Fruit fly (Drosophila melanogaster) whole organism, wandering third instar larva: ENCODE measurements around the gene CG15333.

Experiments
- Abd-B ChIP-seq: fragments of >200 bp; optimal IDR thresholded peaks from 2 replicates; lab custom pipeline; 2017; ENCODE audit warnings: missing biosample characterization, missing genetic modification characterization
- CG32264 ChIP-seq: fragments of 200-800 bp; sonication (Bioruptor generic); optimal IDR thresholded peaks from 2 replicates; lab custom pipeline; 2016; ENCODE audit warnings: missing biosample characterization, missing genetic modification characterization
- CG9705 ChIP-seq: fragments of 200-800 bp; sonication (Bioruptor generic); optimal IDR thresholded peaks from 2 replicates; lab custom pipeline; 2018; ENCODE audit warnings: missing biosample characterization, mild to moderate bottlenecking, missing genetic modification characterization
- CrebA ChIP-seq: fragments of 200-800 bp; sonication (Bioruptor generic); optimal IDR thresholded peaks from 2 replicates; lab custom pipeline; 2016; ENCODE audit warnings: missing biosample characterization, mild to moderate bottlenecking, missing genetic modification characterization, borderline replicate concordance
- Dfd ChIP-seq: fragments of >200 bp; optimal IDR thresholded peaks from 2 replicates; lab custom pipeline; 2017; ENCODE audit warnings: missing biosample characterization, missing genetic modification characterization
- Dif ChIP-seq: fragments of 200-275, 200-300 bp; sonication (Bioruptor generic); optimal IDR thresholded peaks from 2 replicates; lab custom pipeline; 2018; ENCODE audit warnings: missing biosample characterization, missing genetic modification characterization; ENCODE audit not compliant: partially characterized antibody
- GATAd ChIP-seq: sonication (Bioruptor generic); optimal IDR thresholded peaks from 2 replicates; lab custom pipeline; 2016; ENCODE audit warnings: missing biosample characterization, missing genetic modification characterization
- HLH106 ChIP-seq: fragments of 200-800 bp; optimal IDR thresholded peaks from 3 replicates; lab custom pipeline; 2019; ENCODE audit warnings: missing biosample characterization, mild to moderate bottlenecking, missing genetic modification characterization, moderate library complexity
- Hnf4 ChIP-seq: fragments of 200-800 bp; sonication (Bioruptor generic); optimal IDR thresholded peaks from 2 replicates; lab custom pipeline; 2016; ENCODE audit warnings: missing biosample characterization, mild to moderate bottlenecking, missing genetic modification characterization
- Hr78 ChIP-seq: fragments of >200 bp; optimal IDR thresholded peaks from 2 replicates; lab custom pipeline; 2017; ENCODE audit warnings: missing biosample characterization, missing genetic modification characterization
- Hr83 ChIP-seq: fragments of 200-300 bp; sonication (Bioruptor generic); optimal IDR thresholded peaks from 2 replicates; lab custom pipeline; 2016; ENCODE audit warnings: missing biosample characterization, mild to moderate bottlenecking, missing genetic modification characterization, moderate library complexity; ENCODE audit not compliant: poor library complexity, severe bottlenecking
- Jra ChIP-seq: sonication (Bioruptor generic); optimal IDR thresholded peaks from 2 replicates; lab custom pipeline; 2016; ENCODE audit warnings: missing biosample characterization, missing genetic modification characterization
- Mio ChIP-seq: sonication (Bioruptor generic); optimal IDR thresholded peaks from 2 replicates; lab custom pipeline; 2016; ENCODE audit warnings: missing biosample characterization, missing genetic modification characterization
- Myc ChIP-seq: fragments of >200 bp; optimal IDR thresholded peaks from 2 replicates; lab custom pipeline; 2017
- N ChIP-seq: fragments of >200 bp; optimal IDR thresholded peaks from 2 replicates; lab custom pipeline; 2018; ENCODE audit warnings: missing biosample characterization, missing external identifiers, missing genetic modification characterization
- OdsH ChIP-seq: fragments of 200-800 bp; sonication (Bioruptor generic); optimal IDR thresholded peaks from 2 replicates; lab custom pipeline; 2016; ENCODE audit warnings: missing biosample characterization, mild to moderate bottlenecking, missing genetic modification characterization
- Rel ChIP-seq, 2 experiments: fragments of 200-800 bp; sonication (Bioruptor generic) in 1 of 2; optimal IDR thresholded peaks; 2 replicates in 1 of 2; 3 replicates in 1 of 2; lab custom pipeline; 2016 to 2019; ENCODE audit warnings: mild to moderate bottlenecking in 2 of 2, missing biosample characterization in 2 of 2, missing genetic modification characterization in 2 of 2, moderate library complexity in 1 of 2
- Sp1 ChIP-seq: fragments of 200-800 bp; sonication (Bioruptor generic); optimal IDR thresholded peaks from 3 replicates; lab custom pipeline; 2019; ENCODE audit warnings: missing biosample characterization, mild to moderate bottlenecking, missing genetic modification characterization, moderate library complexity
- Vsx2 ChIP-seq: fragments of 200-300, 225-300 bp; sonication (Bioruptor generic); optimal IDR thresholded peaks from 2 replicates; lab custom pipeline; 2018; ENCODE audit warnings: missing biosample characterization, missing genetic modification characterization; ENCODE audit not compliant: partially characterized antibody
- br ChIP-seq: fragments of 200-800 bp; sonication (Bioruptor generic); optimal IDR thresholded peaks from 2 replicates; lab custom pipeline; 2016; ENCODE audit warnings: missing biosample characterization, missing genetic modification characterization
- brk ChIP-seq: fragments of 200-800 bp; sonication (Bioruptor generic); optimal IDR thresholded peaks from 2 replicates; lab custom pipeline; 2016; ENCODE audit warnings: missing biosample characterization, mild to moderate bottlenecking, missing genetic modification characterization
- dl ChIP-seq, 2 experiments: fragments of 175-275, 200-275 bp in 1 of 2; fragments of 200-275 bp in 1 of 2; sonication (Bioruptor generic); optimal IDR thresholded peaks; lab custom pipeline; 2018; ENCODE audit warnings: mild to moderate bottlenecking in 2 of 2, missing biosample characterization in 2 of 2, missing genetic modification characterization in 2 of 2, moderate library complexity in 2 of 2; ENCODE audit not compliant: partially characterized antibody in 2 of 2, insufficient read depth in 1 of 2
- dmrt93B ChIP-seq: fragments of 200-800 bp; sonication (Bioruptor generic); optimal IDR thresholded peaks from 2 replicates; lab custom pipeline; 2018; ENCODE audit warnings: missing biosample characterization, mild to moderate bottlenecking, missing genetic modification characterization
- dsf ChIP-seq: sonication (Bioruptor generic); optimal IDR thresholded peaks from 2 replicates; lab custom pipeline; 2016; ENCODE audit warnings: missing biosample characterization, missing genetic modification characterization, borderline replicate concordance
- ey ChIP-seq: fragments of 200-800 bp; sonication (Bioruptor generic); optimal IDR thresholded peaks from 2 replicates; lab custom pipeline; 2016; ENCODE audit warnings: missing biosample characterization, missing genetic modification characterization
- foxo ChIP-seq, 2 experiments: fragments of 200-800 bp; sonication (Bioruptor generic); optimal IDR thresholded peaks; 2 replicates in 1 of 2; 3 replicates in 1 of 2; lab custom pipeline; 2016 to 2017; ENCODE audit warnings: missing biosample characterization in 2 of 2, missing genetic modification characterization in 2 of 2
- fru ChIP-seq: fragments of 200-800 bp; sonication (Bioruptor generic); optimal IDR thresholded peaks from 3 replicates; lab custom pipeline; 2016; ENCODE audit warnings: missing biosample characterization, mild to moderate bottlenecking, missing genetic modification characterization
- h ChIP-seq: fragments of 200-800 bp; sonication (Bioruptor generic); optimal IDR thresholded peaks from 3 replicates; lab custom pipeline; 2016; ENCODE audit warnings: missing biosample characterization, mild to moderate bottlenecking, missing genetic modification characterization
- jim ChIP-seq: fragments of 175-275, 200-325 bp; sonication (Bioruptor generic); optimal IDR thresholded peaks from 2 replicates; lab custom pipeline; 2016; ENCODE audit warnings: missing biosample characterization, mild to moderate bottlenecking, missing genetic modification characterization
- lola ChIP-seq: fragments of >200 bp; optimal IDR thresholded peaks from 2 replicates; lab custom pipeline; 2017; ENCODE audit warnings: missing biosample characterization, missing genetic modification characterization
- pan ChIP-seq: fragments of >200 bp; optimal IDR thresholded peaks from 2 replicates; lab custom pipeline; 2017
- psq ChIP-seq: fragments of 200-800 bp; sonication (Bioruptor generic); optimal IDR thresholded peaks from 3 replicates; lab custom pipeline; 2017; ENCODE audit warnings: missing biosample characterization, mild to moderate bottlenecking, missing genetic modification characterization, moderate library complexity
- rgr ChIP-seq: fragments of 200-800 bp; sonication (Bioruptor generic); optimal IDR thresholded peaks from 3 replicates; lab custom pipeline; 2016; ENCODE audit warnings: missing biosample characterization, mild to moderate bottlenecking, missing genetic modification characterization
- sage ChIP-seq: fragments of 200-800 bp; sonication (Bioruptor generic); optimal IDR thresholded peaks from 2 replicates; lab custom pipeline; 2016; ENCODE audit warnings: missing biosample characterization, mild to moderate bottlenecking, missing genetic modification characterization
- sv ChIP-seq: fragments of 200-800 bp; sonication (Bioruptor generic); optimal IDR thresholded peaks from 3 replicates; lab custom pipeline; 2016; ENCODE audit warnings: missing biosample characterization, missing genetic modification characterization
- tai ChIP-seq: sonication (Bioruptor generic); optimal IDR thresholded peaks from 2 replicates; lab custom pipeline; 2016; ENCODE audit warnings: missing biosample characterization, missing genetic modification characterization
- usp ChIP-seq: fragments of >200 bp; optimal IDR thresholded peaks from 2 replicates; lab custom pipeline; 2017; ENCODE audit warnings: missing biosample characterization, missing genetic modification characterization
- woc ChIP-seq: sonication (Bioruptor generic); optimal IDR thresholded peaks from 2 replicates; lab custom pipeline; 2016; ENCODE audit warnings: missing biosample characterization, mild to moderate bottlenecking, missing genetic modification characterization

CG15333 gene

DNA sequence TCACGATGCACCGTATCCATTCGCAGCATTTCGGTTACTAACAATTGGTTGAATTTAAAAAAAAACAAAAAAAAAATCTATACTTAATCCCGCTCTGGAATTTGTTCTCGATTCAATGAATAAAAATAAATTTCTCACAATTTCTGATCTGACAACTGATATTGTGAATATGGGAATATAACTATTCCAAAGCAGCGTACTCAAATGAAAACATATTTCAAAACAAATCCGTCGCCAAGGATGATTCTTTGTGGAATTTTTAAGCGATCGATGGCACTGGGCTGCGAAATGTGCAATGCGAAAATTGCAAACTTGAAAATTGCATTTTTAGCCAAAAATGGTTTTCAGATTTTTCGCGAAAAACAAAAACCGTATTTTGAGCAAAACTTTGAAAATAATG lies at the start of gene CG15333:
Gene CG15333 (minus strand): TSS at position 101 of the 400 bp plus-strand sequence.
- TF ChIP-seq br (GFP tag; lab: Kevin White, UChicago) (no peak), fru (no peak)
- TF ChIP-seq, all 38 proteins: peak for 0

DNA sequence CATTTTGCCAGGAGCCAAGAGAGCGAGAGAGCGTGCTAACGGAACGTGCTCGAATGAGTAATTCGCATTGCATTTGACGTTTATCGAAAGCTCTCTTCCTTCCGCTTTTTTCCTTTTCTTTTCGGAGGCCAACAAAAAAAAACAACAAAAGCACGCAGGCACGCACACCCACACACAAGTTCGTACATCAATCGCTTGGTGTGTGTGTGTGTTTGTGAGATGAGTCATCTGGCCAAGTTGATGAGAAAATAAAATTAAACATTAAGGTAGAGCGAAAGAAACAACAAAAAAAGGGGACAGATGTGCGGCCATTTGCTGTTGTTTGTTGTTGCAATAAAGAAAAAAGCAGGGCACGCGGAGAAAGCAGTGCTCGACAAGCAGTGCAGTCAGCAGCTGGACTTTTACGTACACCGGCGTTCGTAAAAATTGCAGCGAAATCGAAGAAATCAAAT lies 42.1 kb upstream of the CG15333 start:
- peak; percentile 79 for TF ChIP-seq Sp1 (GFP tag; lab: Kevin White, UChicago)
- TF ChIP-seq Abd-B (GFP tag; lab: Kevin White, UChicago) = no peak
- no peak for TF ChIP-seq CrebA (GFP tag; lab: Kevin White, UChicago)
- TF ChIP-seq foxo (GFP tag; optimal IDR thresholded peaks at IDR 0.05; lab: Kevin White, UChicago) = peak in 1 of 2 experiments; percentile 18
- TF ChIP-seq ey (GFP tag; lab: Kevin White, UChicago) = no peak
- TF ChIP-seq psq (GFP tag; lab: Kevin White, UChicago) = no peak
- no peak for TF ChIP-seq Hr83
- no peak for TF ChIP-seq dmrt93B (GFP tag; lab: Kevin White, UChicago)
- TF ChIP-seq fru = no peak
- no peak for TF ChIP-seq Hr78
- TF ChIP-seq Jra (GFP tag; lab: Kevin White, UChicago) = peak; percentile 63
- TF ChIP-seq Rel (GFP tag; optimal IDR thresholded peaks at IDR 0.05; lab: Kevin White, UChicago) = peak; percentile 61
- peak; percentile 3 for TF ChIP-seq Rel (tag; optimal IDR thresholded peaks at IDR 0.05; lab: Kevin White, UChicago)
- no peak for TF ChIP-seq br (GFP tag; lab: Kevin White, UChicago)
- no peak for TF ChIP-seq dl (GFP tag; optimal IDR thresholded peaks at IDR 0.05; lab: Kevin White, UChicago; ENCODE audit: insufficient read depth in 1 of 2, partially characterized antibody in 2 of 2)
- TF ChIP-seq Dfd (GFP tag; lab: Kevin White, UChicago) = no peak
- TF ChIP-seq CG9705 (GFP tag; lab: Kevin White, UChicago) = no peak
- peak; percentile 4 for TF ChIP-seq jim (GFP tag; lab: Kevin White, UChicago)
- TF ChIP-seq Myc = no peak
- no peak for TF ChIP-seq GATAd (GFP tag; lab: Kevin White, UChicago)
- peak; percentile 71 for TF ChIP-seq sage (GFP tag; lab: Kevin White, UChicago)
- TF ChIP-seq Hnf4 (GFP tag; lab: Kevin White, UChicago) = no peak
- no peak for TF ChIP-seq pan (lab: Kevin White, UChicago)
- no peak for TF ChIP-seq sv (GFP tag; lab: Kevin White, UChicago)
- TF ChIP-seq N = peak; percentile 92
- TF ChIP-seq lola (GFP tag; lab: Kevin White, UChicago) = no peak
- TF ChIP-seq usp = no peak
- no peak for TF ChIP-seq Dif (GFP tag; lab: Kevin White, UChicago)
- no peak for TF ChIP-seq h (GFP tag; lab: Kevin White, UChicago)
- peak; percentile 39 for TF ChIP-seq OdsH (GFP tag; lab: Kevin White, UChicago)
- TF ChIP-seq rgr (GFP tag; lab: Kevin White, UChicago) = no peak
- no peak for TF ChIP-seq tai
- TF ChIP-seq woc (GFP tag; lab: Kevin White, UChicago) = no peak
- TF ChIP-seq brk (GFP tag; lab: Kevin White, UChicago) = no peak
- TF ChIP-seq CG32264 = no peak
- no peak for TF ChIP-seq Vsx2
- no peak for TF ChIP-seq dsf
- no peak for TF ChIP-seq HLH106
- TF ChIP-seq Mio (GFP tag; lab: Kevin White, UChicago) = no peak

dm6 chrX:8062180-8062480 lies 41.0 kb upstream of the CG15333 start:
- peak in 1 of 2 experiments; percentile 8 for TF ChIP-seq foxo (GFP tag; optimal IDR thresholded peaks at IDR 0.05; lab: Kevin White, UChicago)
- TF ChIP-seq Hnf4 (GFP tag; lab: Kevin White, UChicago) = no peak
- no peak for TF ChIP-seq Jra (GFP tag; lab: Kevin White, UChicago)
- TF ChIP-seq dl (GFP tag; optimal IDR thresholded peaks at IDR 0.05; lab: Kevin White, UChicago; ENCODE audit: insufficient read depth in 1 of 2, partially characterized antibody in 2 of 2) = no peak
- no peak for TF ChIP-seq psq (GFP tag; lab: Kevin White, UChicago)
- TF ChIP-seq N = no peak
- TF ChIP-seq rgr (GFP tag; lab: Kevin White, UChicago) = no peak
- TF ChIP-seq sage (GFP tag; lab: Kevin White, UChicago) = no peak
- TF ChIP-seq GATAd (GFP tag; lab: Kevin White, UChicago) = no peak
- TF ChIP-seq, all 38 proteins: peak for 1
